Fruit fly (Drosophila melanogaster) whole organism, embryonic: ENCODE data around the gene lectin-28C.

Experiments
- ATbp ChIP-seq: fragments of 200-800 bp; sonication (Bioruptor generic); optimal IDR thresholded peaks from 2 replicates; lab custom pipeline; 2017; ENCODE audit warnings: missing biosample characterization, mild to moderate bottlenecking, missing genetic modification characterization, missing genetic modification reagents
- Dek ChIP-seq: fragments of 200-800 bp; sonication (Bioruptor generic); optimal IDR thresholded peaks from 3 replicates; lab custom pipeline; 2019; ENCODE audit warnings: missing biosample characterization, mild to moderate bottlenecking, missing genetic modification characterization, moderate library complexity
- Doc2 ChIP-seq: fragments of 200-800 bp; sonication (Bioruptor generic); IDR thresholded peaks from 2 replicates; pipeline ENCODE4 v1.3.6; 2022; ENCODE audit warnings: missing biosample characterization, missing genetic modification characterization
- Nf-YB ChIP-seq: fragments of 200-800 bp; sonication (Bioruptor generic); optimal IDR thresholded peaks from 3 replicates; lab custom pipeline; 2019; ENCODE audit warnings: missing biosample characterization, mild to moderate bottlenecking, missing genetic modification characterization, moderate library complexity
- caup ChIP-seq: fragments of 200-800 bp; sonication (Bioruptor generic); optimal IDR thresholded peaks from 3 replicates; lab custom pipeline; 2017; ENCODE audit warnings: missing biosample characterization, mild to moderate bottlenecking, missing genetic modification characterization, moderate library complexity; ENCODE audit not compliant: severe bottlenecking
- lilli ChIP-seq: fragments of 200-800 bp; sonication (Bioruptor generic); optimal IDR thresholded peaks from 3 replicates; lab custom pipeline; 2016; ENCODE audit warnings: missing biosample characterization, missing genetic modification characterization
- tio ChIP-seq: fragments of 200-800 bp; sonication (Bioruptor generic); optimal IDR thresholded peaks from 2 replicates; lab custom pipeline; 2017; ENCODE audit warnings: missing biosample characterization, missing genetic modification characterization, inconsistent platforms

DNA sequence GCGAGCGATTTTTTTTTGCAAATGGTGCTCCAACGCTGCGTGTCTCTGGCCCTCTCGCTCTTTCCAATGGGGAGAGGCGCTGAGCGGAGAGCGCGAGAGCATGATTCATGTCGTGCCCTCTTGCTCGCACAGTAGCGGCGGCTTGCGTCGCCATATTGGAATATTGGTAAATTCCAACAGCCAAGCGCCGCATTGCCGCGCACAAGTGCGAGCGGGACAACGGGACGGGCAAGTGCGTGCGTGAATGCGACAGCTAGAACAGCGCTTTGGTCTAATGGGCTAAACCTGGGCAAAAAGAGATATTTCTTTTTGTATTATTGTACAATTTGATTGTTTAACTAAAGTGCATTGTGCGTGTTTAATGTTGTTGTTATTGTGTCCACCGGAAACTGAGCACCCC, 28.6 kb upstream of the lectin-28C start:
- TF ChIP-seq ATbp (GFP tag; lab: Kevin White, UChicago), result no peak
- no peak for TF ChIP-seq Dek (tag; lab: Kevin White, UChicago)
- peak; percentile 49 for TF ChIP-seq Nf-YB
- no peak for TF ChIP-seq Doc2 (GFP tag; lab: Robert Waterston, UW)
- TF ChIP-seq lilli (GFP tag; lab: Kevin White, UChicago), result no peak
- TF ChIP-seq caup (GFP tag; lab: Kevin White, UChicago), result no peak
- TF ChIP-seq tio (GFP tag; lab: Kevin White, UChicago), result no peak
